Fruit fly (Drosophila melanogaster) whole organism, embryonic: ENCODE measurements around the gene Orp8.

Source experiments
- CG10321 ChIP-seq: fragments of 200-800 bp; sonication (Bioruptor generic); IDR thresholded peaks from 2 replicates; pipeline ENCODE4 v1.3.6; 2022; ENCODE audit warnings: missing biosample characterization, missing genetic modification characterization
- CG11093 ChIP-seq: fragments of 200-800 bp; sonication (Bioruptor generic); IDR thresholded peaks from 3 replicates; pipeline ENCODE4 v1.3.6; 2022; ENCODE audit warnings: missing biosample characterization, missing genetic modification characterization
- CG16815 ChIP-seq: fragments of 200-800 bp; sonication (Bioruptor generic); optimal IDR thresholded peaks from 3 replicates; lab custom pipeline; 2017; ENCODE audit warnings: missing biosample characterization, mild to moderate bottlenecking, missing genetic modification characterization
- CG18262 ChIP-seq: fragments of 200-800 bp; optimal IDR thresholded peaks from 3 replicates; lab custom pipeline; 2019; ENCODE audit warnings: missing biosample characterization, mild to moderate bottlenecking, missing genetic modification characterization, moderate library complexity
- CG43689 ChIP-seq: fragments of 200-800 bp; sonication (Bioruptor generic); IDR thresholded peaks from 2 replicates; pipeline ENCODE4 v1.3.6; 2022; ENCODE audit warnings: missing biosample characterization, missing genetic modification characterization
- CG4424 ChIP-seq: fragments of 200-800 bp; sonication (Bioruptor generic); optimal IDR thresholded peaks from 3 replicates; lab custom pipeline; 2016; ENCODE audit warnings: missing biosample characterization, missing genetic modification characterization
- CG6765 ChIP-seq: fragments of 200-800 bp; sonication (Bioruptor generic); optimal IDR thresholded peaks from 3 replicates; lab custom pipeline; 2017; ENCODE audit warnings: missing biosample characterization, mild to moderate bottlenecking, missing genetic modification characterization
- Lpt ChIP-seq: fragments of >200 bp; optimal IDR thresholded peaks from 2 replicates; lab custom pipeline; 2018; ENCODE audit warnings: missing biosample characterization, missing genetic modification characterization
- Nf-YB ChIP-seq: fragments of 200-800 bp; sonication (Bioruptor generic); optimal IDR thresholded peaks from 3 replicates; lab custom pipeline; 2019; ENCODE audit warnings: missing biosample characterization, mild to moderate bottlenecking, missing genetic modification characterization, moderate library complexity
- fd64A ChIP-seq: fragments of 200-800 bp; sonication (Bioruptor generic); optimal IDR thresholded peaks from 3 replicates; lab custom pipeline; 2018; ENCODE audit warnings: missing biosample characterization, mild to moderate bottlenecking, missing genetic modification characterization
- klu ChIP-seq: fragments of 200-800 bp; sonication (Bioruptor generic); IDR thresholded peaks from 2 replicates; pipeline ENCODE4 v1.3.6; 2022; ENCODE audit warnings: missing biosample characterization, missing genetic modification characterization
- otp ChIP-seq: fragments of 200-800 bp; sonication (Bioruptor generic); IDR thresholded peaks from 3 replicates; pipeline ENCODE4, ENCODE4 v1.3.6; 2022; ENCODE audit warnings: missing biosample characterization, missing genetic modification characterization
- pb ChIP-seq: fragments of 200-800 bp; sonication (Bioruptor generic); optimal IDR thresholded peaks from 3 replicates; lab custom pipeline; 2016; ENCODE audit warnings: missing biosample characterization, missing genetic modification characterization
- psq ChIP-seq: fragments of 200-800 bp; sonication (Bioruptor generic); optimal IDR thresholded peaks from 2 replicates; lab custom pipeline; 2017; ENCODE audit warnings: missing biosample characterization, missing genetic modification characterization

DNA sequence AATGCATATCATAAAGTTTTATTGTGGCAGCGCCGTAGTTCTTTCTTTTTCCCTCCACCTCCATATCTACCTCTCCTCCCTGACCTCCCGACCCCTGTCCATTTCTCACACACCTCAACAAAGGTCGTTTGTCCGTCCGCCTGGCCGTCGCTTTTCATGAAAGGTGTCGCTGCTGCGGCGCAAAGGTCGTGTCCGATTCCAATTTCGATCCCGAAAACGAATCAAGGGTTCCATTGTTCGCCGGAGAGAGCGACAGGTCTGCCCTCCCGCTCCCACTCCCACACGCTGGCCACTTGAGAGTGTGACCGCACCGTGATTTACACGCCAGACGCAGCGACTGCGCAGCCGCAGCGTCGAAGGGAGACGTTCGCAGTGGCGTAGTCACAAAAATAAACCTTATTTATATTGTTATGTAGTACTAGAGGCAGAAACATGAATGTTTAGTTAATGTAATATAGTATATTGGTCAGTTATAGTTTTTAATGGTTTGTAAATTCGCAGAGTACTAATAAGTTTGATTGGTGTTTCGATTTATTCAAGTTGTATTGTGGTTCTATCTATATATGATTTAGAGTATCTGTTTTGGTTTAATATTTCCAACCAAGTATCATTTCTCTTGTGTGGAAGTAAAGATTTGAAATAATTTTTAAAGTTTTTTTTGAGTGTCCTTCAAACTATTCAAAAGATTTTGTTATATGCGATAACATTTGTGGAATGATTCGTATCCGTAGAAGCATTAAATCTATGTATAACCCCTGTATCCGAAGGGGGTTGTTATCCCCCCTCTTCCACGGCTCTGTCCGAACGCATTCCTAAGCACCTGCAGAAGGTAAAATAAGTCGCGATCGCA lies 16.9 kb upstream of the Orp8 start:
- peak; percentile 82 for TF ChIP-seq CG4424 (GFP tag; lab: Kevin White, UChicago)
- TF ChIP-seq CG43689 (GFP tag; lab: Robert Waterston, UW): no peak
- TF ChIP-seq Nf-YB (GFP tag; lab: Kevin White, UChicago): peak; percentile 31
- TF ChIP-seq pb: peak; percentile 35
- no peak for TF ChIP-seq CG6765 (GFP tag; lab: Kevin White, UChicago)
- TF ChIP-seq CG16815 (GFP tag; lab: Kevin White, UChicago): peak; percentile 75
- TF ChIP-seq psq (GFP tag; lab: Kevin White, UChicago): no peak
- no peak for TF ChIP-seq fd64A (GFP tag; lab: Kevin White, UChicago)
- TF ChIP-seq klu (GFP tag; lab: Robert Waterston, UW): no peak
- peak; percentile 91 for TF ChIP-seq CG18262
- 0 out of 3 replicates have a peak, but pooled peaks have one; percentile 31 for TF ChIP-seq CG11093
- TF ChIP-seq CG10321 (GFP tag; lab: Robert Waterston, UW): no peak
- no peak for TF ChIP-seq Lpt (GFP tag; lab: Kevin White, UChicago)
- no peak for TF ChIP-seq otp
